Fruit fly (Drosophila melanogaster) whole organism, prepupa: ENCODE data around the gene Wsck.

ENCODE experiments used
- CG11902 ChIP-seq: fragments of 200-800 bp; sonication (Bioruptor generic); optimal IDR thresholded peaks from 3 replicates; lab custom pipeline; 2016; ENCODE audit warnings: missing biosample characterization, missing genetic modification characterization
- CG32006 ChIP-seq: fragments of 200-800 bp; sonication (Bioruptor generic); optimal IDR thresholded peaks from 3 replicates; lab custom pipeline; 2017; ENCODE audit warnings: missing biosample characterization, mild to moderate bottlenecking, missing genetic modification characterization
- Hr4 ChIP-seq: fragments of 200-800 bp; sonication (Bioruptor generic); optimal IDR thresholded peaks from 3 replicates; lab custom pipeline; 2016; ENCODE audit warnings: missing biosample characterization, missing genetic modification characterization
- Sox14 ChIP-seq: fragments of 200-800 bp; sonication (Bioruptor generic); optimal IDR thresholded peaks from 3 replicates; lab custom pipeline; 2016; ENCODE audit warnings: missing biosample characterization, missing genetic modification characterization
- net ChIP-seq: fragments of 200-800 bp; sonication (Bioruptor generic); optimal IDR thresholded peaks from 3 replicates; lab custom pipeline; 2016; ENCODE audit warnings: missing biosample characterization, missing genetic modification characterization

DNA sequence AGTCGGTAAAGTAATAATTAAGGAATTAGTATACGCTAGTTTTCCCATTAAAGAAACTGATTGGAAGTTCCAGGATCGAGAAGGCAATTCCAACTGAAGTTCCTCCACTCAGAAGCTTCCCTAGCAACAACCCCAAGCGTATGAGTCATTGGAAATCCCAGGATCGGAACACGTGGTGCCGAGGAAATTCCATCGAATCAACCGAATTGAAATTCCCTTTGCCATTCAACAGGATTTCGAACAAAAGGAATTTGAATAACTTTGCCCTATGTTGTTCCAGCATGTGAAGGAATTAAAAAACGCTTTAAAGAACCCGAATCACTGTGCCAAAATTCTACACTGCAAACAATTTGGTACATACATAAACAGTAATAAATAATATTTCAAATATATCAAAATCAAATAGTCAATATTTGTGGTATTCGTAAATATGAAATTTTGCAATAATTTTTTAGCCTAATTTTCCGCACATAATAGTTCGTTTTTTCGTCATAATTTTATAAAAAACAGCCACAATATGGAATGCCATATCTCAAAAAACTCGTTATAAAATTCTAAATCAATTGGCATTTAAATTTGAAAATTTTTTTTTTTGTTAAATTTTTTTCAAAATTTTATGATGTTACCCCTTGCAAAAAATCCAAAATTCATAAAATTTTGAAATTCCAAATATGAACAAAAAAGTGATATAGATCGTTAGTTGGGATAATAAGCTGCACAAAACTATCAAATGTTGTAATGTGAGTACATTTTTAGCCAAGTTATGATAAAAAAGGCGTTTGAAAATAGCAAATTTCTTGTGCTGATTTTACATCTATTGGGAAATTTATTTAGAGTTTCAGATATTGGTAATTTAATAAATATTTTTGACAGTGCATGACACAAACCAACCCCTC, 49.6 kb downstream of the Wsck start:
- no peak for TF ChIP-seq Hr4 (GFP tag; lab: Kevin White, UChicago)
- no peak for TF ChIP-seq net (GFP tag; lab: Kevin White, UChicago)
- no peak for TF ChIP-seq Sox14 (GFP tag; lab: Kevin White, UChicago)
- TF ChIP-seq CG32006 (GFP tag; lab: Kevin White, UChicago) = peak; percentile 6
- TF ChIP-seq CG11902 (GFP tag; lab: Kevin White, UChicago) = no peak
